Worm (Caenorhabditis elegans) whole organism, mixed stage, embryonic: ENCODE data around the gene K11D12.6.

Experiments used
- M03D4.4 ChIP-seq: sonication (generic microtip); optimal IDR thresholded peaks from 2 replicates; lab custom pipeline; 2017; ENCODE audit warnings: mild to moderate bottlenecking, missing genetic modification characterization, missing compliant biosample characterization
- bed-3 ChIP-seq: fragments of 200-800 bp; sonication (Bioruptor generic); optimal IDR thresholded peaks from 3 replicates; lab custom pipeline; 2018; ENCODE audit warnings: mild to moderate bottlenecking, missing genetic modification characterization, moderate library complexity, missing compliant biosample characterization
- ceh-39 ChIP-seq: fragments of 150-350 bp; optimal IDR thresholded peaks from 2 replicates; lab custom pipeline; 2014; ENCODE audit warnings: missing biosample characterization, missing genetic modification characterization
- ceh-43 ChIP-seq: fragments of 200-800 bp; sonication (Bioruptor generic); optimal IDR thresholded peaks from 2 replicates; lab custom pipeline; 2018; ENCODE audit warnings: mild to moderate bottlenecking, missing genetic modification characterization, moderate library complexity, missing compliant biosample characterization
- ceh-83 ChIP-seq: fragments of 200-800 bp; sonication (Bioruptor generic); optimal IDR thresholded peaks from 2 replicates; lab custom pipeline; 2018; ENCODE audit warnings: mild to moderate bottlenecking, missing genetic modification characterization, missing compliant biosample characterization
- ces-1 ChIP-seq: fragments of 150-350 bp; optimal IDR thresholded peaks from 2 replicates; lab custom pipeline; 2014; ENCODE audit warnings: missing biosample characterization, missing genetic modification reagents, missing genetic modification characterization
- cnd-1 ChIP-seq: fragments of 200-800 bp; sonication (Bioruptor generic); optimal IDR thresholded peaks from 2 replicates; lab custom pipeline; 2018; ENCODE audit warnings: mild to moderate bottlenecking, missing genetic modification characterization, missing compliant biosample characterization
- drap-1 ChIP-seq: fragments of 200-800 bp; sonication (Bioruptor generic); optimal IDR thresholded peaks from 3 replicates; lab custom pipeline; 2018; ENCODE audit warnings: mild to moderate bottlenecking, missing genetic modification characterization, missing compliant biosample characterization
- elt-1 ChIP-seq: sonication (generic microtip); optimal IDR thresholded peaks from 2 replicates; lab custom pipeline; 2017; ENCODE audit warnings: missing genetic modification characterization, mild to moderate bottlenecking, missing compliant biosample characterization, antibody characterized with exemption, moderate library complexity, borderline replicate concordance; ENCODE audit not compliant: insufficient read depth
- elt-3 ChIP-seq: fragments of 150-350 bp; optimal IDR thresholded peaks from 2 replicates; lab custom pipeline; 2014; ENCODE audit warnings: missing biosample characterization, missing genetic modification characterization
- flh-1 ChIP-seq: fragments of 200-800 bp; sonication (Bioruptor generic); optimal IDR thresholded peaks from 2 replicates; lab custom pipeline; 2018; ENCODE audit warnings: mild to moderate bottlenecking, missing genetic modification characterization, moderate library complexity, missing compliant biosample characterization
- hlh-1 ChIP-seq: fragments of 150-350 bp; optimal IDR thresholded peaks from 2 replicates; lab custom pipeline; 2014; ENCODE audit warnings: missing biosample characterization, missing genetic modification reagents, missing genetic modification characterization
- lin-32 ChIP-seq: fragments of 200-800 bp; sonication (Bioruptor generic); optimal IDR thresholded peaks from 2 replicates; lab custom pipeline; 2018; ENCODE audit warnings: mild to moderate bottlenecking, missing genetic modification characterization, missing compliant biosample characterization
- lsy-2 ChIP-seq: fragments of 150-350 bp; optimal IDR thresholded peaks from 2 replicates; lab custom pipeline; 2014; ENCODE audit warnings: missing biosample characterization, missing genetic modification characterization
- mab-5 ChIP-seq: fragments of 150-350 bp; optimal IDR thresholded peaks from 2 replicates; lab custom pipeline; 2014; ENCODE audit warnings: missing biosample characterization, missing genetic modification characterization
- mls-2 ChIP-seq: sonication (generic microtip); optimal IDR thresholded peaks from 2 replicates; lab custom pipeline; 2016; ENCODE audit warnings: mild to moderate bottlenecking, missing genetic modification characterization, moderate library complexity, missing compliant biosample characterization
- nhr-12 ChIP-seq: fragments of 150-350 bp; optimal IDR thresholded peaks from 2 replicates; lab custom pipeline; 2014; ENCODE audit warnings: missing biosample characterization, missing genetic modification characterization
- nhr-2 ChIP-seq: fragments of 150-350 bp; optimal IDR thresholded peaks from 2 replicates; lab custom pipeline; 2014; ENCODE audit warnings: missing biosample characterization, missing genetic modification characterization
- nhr-237 ChIP-seq: fragments of 150-350 bp; optimal IDR thresholded peaks from 2 replicates; lab custom pipeline; 2014; ENCODE audit warnings: missing biosample characterization, missing genetic modification characterization
- nhr-28 ChIP-seq: fragments of 150-350 bp; optimal IDR thresholded peaks from 2 replicates; lab custom pipeline; 2014; ENCODE audit warnings: missing biosample characterization, missing genetic modification characterization
- nhr-76 ChIP-seq: sonication (generic microtip); optimal IDR thresholded peaks from 2 replicates; lab custom pipeline; 2017; ENCODE audit warnings: missing biosample characterization, missing genetic modification characterization
- pha-4 ChIP-seq: fragments of 150-350 bp; optimal IDR thresholded peaks from 2 replicates; lab custom pipeline; 2018; ENCODE audit warnings: missing biosample characterization, missing genetic modification reagents, missing genetic modification characterization
- sem-2 ChIP-seq: fragments of 200-800 bp; sonication (Bioruptor generic); optimal IDR thresholded peaks from 2 replicates; lab custom pipeline; 2018; ENCODE audit warnings: mild to moderate bottlenecking, missing genetic modification characterization, missing compliant biosample characterization
- snpc-4 ChIP-seq: fragments of 150-350 bp; optimal IDR thresholded peaks from 2 replicates; lab custom pipeline; 2014; ENCODE audit warnings: missing biosample characterization, missing genetic modification characterization
- sptf-1 ChIP-seq: sonication (generic microtip); optimal IDR thresholded peaks from 2 replicates; lab custom pipeline; 2017; ENCODE audit warnings: mild to moderate bottlenecking, missing genetic modification characterization, moderate library complexity, missing compliant biosample characterization
- tbx-8 ChIP-seq: fragments of 200-800 bp; sonication (Bioruptor generic); optimal IDR thresholded peaks from 2 replicates; lab custom pipeline; 2018; ENCODE audit warnings: mild to moderate bottlenecking, missing genetic modification characterization, moderate library complexity, missing compliant biosample characterization
- unc-120 ChIP-seq: sonication (generic microtip); optimal IDR thresholded peaks from 2 replicates; lab custom pipeline; 2017; ENCODE audit warnings: missing genetic modification characterization, missing compliant biosample characterization; ENCODE audit not compliant: poor library complexity, severe bottlenecking
- unc-39 ChIP-seq: fragments of 150-350 bp; optimal IDR thresholded peaks from 2 replicates; lab custom pipeline; 2014; ENCODE audit warnings: missing biosample characterization, missing genetic modification characterization
- unc-62 ChIP-seq: fragments of 150-350 bp; optimal IDR thresholded peaks from 2 replicates; lab custom pipeline; 2014; ENCODE audit warnings: missing biosample characterization, missing genetic modification reagents, missing genetic modification characterization
- zip-8 ChIP-seq: fragments of 150-350 bp; optimal IDR thresholded peaks from 2 replicates; lab custom pipeline; 2014; ENCODE audit warnings: missing biosample characterization, missing genetic modification characterization

Gene K11D12.6

ce11 chrV:5033099-5033498 is 1.9 kb downstream of the K11D12.6 start, which contains the start of gene K11D12.13:
Gene K11D12.13, plus strand, starts transcription at chrV:5033399.
- no peak for TF ChIP-seq unc-62 (GFP tag; lab: Kevin White, UChicago)
- no peak for TF ChIP-seq mls-2 (tag; lab: Kevin White, UChicago)
- no peak for TF ChIP-seq ceh-83
- no peak for TF ChIP-seq cnd-1

- peak; percentile 29 for TF ChIP-seq hlh-1 (tag; lab: Kevin White, UChicago)
- no peak for TF ChIP-seq nhr-2 (tag; lab: Kevin White, UChicago)
These were observed 2.8 kb downstream of the K11D12.6 start for ce11 chrV:5032176-5032575.

- no peak for TF ChIP-seq bed-3
- no peak for TF ChIP-seq nhr-237
- TF ChIP-seq lin-32: no peak
- no peak for TF ChIP-seq ceh-43 (GFP tag; lab: Kevin White, UChicago)
- TF ChIP-seq pha-4 (tag; lab: Kevin White, UChicago): no peak
- no peak for TF ChIP-seq drap-1 (GFP tag; lab: Kevin White, UChicago)
- TF ChIP-seq tbx-8: no peak
- no peak for TF ChIP-seq nhr-28
- TF ChIP-seq nhr-12 (tag; lab: Kevin White, UChicago): no peak
- TF ChIP-seq unc-39 (tag; lab: Kevin White, UChicago): no peak
- TF ChIP-seq lsy-2 (tag; lab: Kevin White, UChicago): no peak
- TF ChIP-seq zip-8 (tag; lab: Kevin White, UChicago): no peak
- TF ChIP-seq flh-1 (GFP tag; lab: Kevin White, UChicago): no peak
- no peak for TF ChIP-seq snpc-4 (tag; lab: Kevin White, UChicago)
- TF ChIP-seq ceh-39 (tag; lab: Kevin White, UChicago): no peak
- TF ChIP-seq ceh-83: no peak
- TF ChIP-seq sptf-1: no peak
- TF ChIP-seq elt-1 (tag; lab: Kevin White, UChicago): no peak
These were observed 3.2 kb downstream of the K11D12.6 start for ce11 chrV:5031764-5032163.

ce11 chrV:5030715-5031114 is 4.2 kb downstream of the K11D12.6 start, which contains the start of gene swt-7:
Gene swt-7, minus strand, starts transcription at chrV:5030815.
- TF ChIP-seq ces-1 (GFP tag; lab: Kevin White, UChicago) (no peak), M03D4.4 (tag; lab: Kevin White, UChicago) (no peak), mab-5 (tag; lab: Kevin White, UChicago) (no peak), mls-2 (tag; lab: Kevin White, UChicago) (no peak), drap-1 (GFP tag; lab: Kevin White, UChicago) (no peak), elt-3 (tag; lab: Kevin White, UChicago) (no peak), nhr-28 (no peak), snpc-4 (tag; lab: Kevin White, UChicago) (no peak), unc-39 (tag; lab: Kevin White, UChicago) (no peak), pha-4 (tag; lab: Kevin White, UChicago) (no peak), lsy-2 (tag; lab: Kevin White, UChicago) (no peak), flh-1 (GFP tag; lab: Kevin White, UChicago) (no peak), nhr-76 (tag; lab: Kevin White, UChicago) (no peak), lin-32 (no peak), bed-3 (no peak), sem-2 (GFP tag; lab: Kevin White, UChicago) (no peak), elt-1 (tag; lab: Kevin White, UChicago) (no peak)

ce11 chrV:5030212-5030611 is 4.7 kb downstream of the K11D12.6 start:
- no peak for TF ChIP-seq ceh-83
- no peak for TF ChIP-seq nhr-76 (tag; lab: Kevin White, UChicago)
- TF ChIP-seq sem-2 (GFP tag; lab: Kevin White, UChicago): no peak
- TF ChIP-seq nhr-237: no peak
- no peak for TF ChIP-seq unc-120
- no peak for TF ChIP-seq nhr-28
- no peak for TF ChIP-seq elt-1 (tag; lab: Kevin White, UChicago)
- TF ChIP-seq ces-1 (GFP tag; lab: Kevin White, UChicago): no peak
- TF ChIP-seq flh-1 (GFP tag; lab: Kevin White, UChicago): no peak

- TF ChIP-seq sptf-1 (no peak), drap-1 (GFP tag; lab: Kevin White, UChicago) (no peak), snpc-4 (tag; lab: Kevin White, UChicago) (no peak), elt-3 (tag; lab: Kevin White, UChicago) (peak; percentile 43), pha-4 (tag; lab: Kevin White, UChicago) (no peak), nhr-76 (tag; lab: Kevin White, UChicago) (no peak)
These were observed 7.3 kb downstream of the K11D12.6 start, which contains the start of gene cpt-4 for ce11 chrV:5027640-5028039. Gene cpt-4, minus strand, starts transcription at chrV:5027723.
